Worm (Caenorhabditis elegans) whole organism, midembryonic: ENCODE data around the gene F58B4.5.

Experiments
- cog-1 ChIP-seq: sonication (generic microtip); optimal IDR thresholded peaks from 2 replicates; lab custom pipeline; 2016; ENCODE audit warnings: missing genetic modification characterization, missing compliant biosample characterization
- flt-1 ChIP-seq: fragments of 200-800 bp; sonication (Bioruptor generic); IDR thresholded peaks from 2 replicates; pipeline ENCODE4 v1.3.6; 2022; ENCODE audit warnings: missing genetic modification characterization, missing compliant biosample characterization
- klf-2 ChIP-seq: fragments of 200-800 bp; sonication (Bioruptor generic); conservative IDR thresholded peaks from 2 replicates; pipeline ENCODE4 v1.3.6; 2022; ENCODE audit warnings: missing genetic modification reagents, missing genetic modification characterization, missing compliant biosample characterization
- med-1 ChIP-seq: sonication (generic microtip); optimal IDR thresholded peaks from 2 replicates; lab custom pipeline; 2017; ENCODE audit warnings: missing genetic modification characterization, mild to moderate bottlenecking, missing compliant biosample characterization, antibody characterized with exemption, missing genetic modification reagents; ENCODE audit not compliant: insufficient read depth
- ref-1 ChIP-seq: fragments of 200-800 bp; sonication (Bioruptor generic); conservative IDR thresholded peaks from 2 replicates; pipeline ENCODE4 v1.3.6; 2022; ENCODE audit warnings: missing genetic modification reagents, missing genetic modification characterization, missing compliant biosample characterization
- ztf-23 ChIP-seq: fragments of 200-800 bp; sonication (Bioruptor generic); IDR thresholded peaks from 2 replicates; pipeline ENCODE4 v1.3.6; 2022; ENCODE audit warnings: missing genetic modification reagents, missing genetic modification characterization, missing compliant biosample characterization
- ztf-29 ChIP-seq: fragments of 200-800 bp; sonication (Bioruptor generic); IDR thresholded peaks from 2 replicates; pipeline ENCODE4 v1.3.6; 2022; ENCODE audit warnings: missing genetic modification reagents, missing genetic modification characterization, missing compliant biosample characterization

- TF ChIP-seq med-1 (GFP tag; lab: Kevin White, UChicago) (no peak), ztf-23 (GFP tag; lab: Robert Waterston, UW) (no peak), flt-1 (GFP tag; lab: Robert Waterston, UW) (no peak), cog-1 (tag; lab: Kevin White, UChicago) (no peak), ztf-29 (GFP tag; lab: Robert Waterston, UW) (no peak), ref-1 (GFP tag; lab: Robert Waterston, UW) (no peak), klf-2 (GFP tag; lab: Robert Waterston, UW) (no peak)
These were observed 36.2 kb upstream of the F58B4.5 start, which contains the start of gene F32D8.13 for ce11 chrV:10896295-10896694.
